Worm (Caenorhabditis elegans) whole organism, late embryonic: Measurements from ENCODE around the gene wrb-1.

Experiments
- C38D4.7 ChIP-seq: fragments of 200-800 bp; sonication (Bioruptor generic); optimal IDR thresholded peaks from 2 replicates; lab custom pipeline; 2018; ENCODE audit warnings: mild to moderate bottlenecking, missing genetic modification characterization, moderate library complexity, missing compliant biosample characterization
- F13H6.1 ChIP-seq: sonication (generic microtip); optimal IDR thresholded peaks from 2 replicates; lab custom pipeline; 2016; ENCODE audit warnings: missing genetic modification characterization, missing compliant biosample characterization
- K02D7.2 ChIP-seq: sonication (generic microtip); optimal IDR thresholded peaks from 2 replicates; lab custom pipeline; 2017; ENCODE audit warnings: mild to moderate bottlenecking, missing genetic modification characterization, missing compliant biosample characterization
- T23F11.4 ChIP-seq: fragments of 200-800 bp; sonication (Bioruptor generic); optimal IDR thresholded peaks from 2 replicates; lab custom pipeline; 2018; ENCODE audit warnings: mild to moderate bottlenecking, missing genetic modification characterization, missing compliant biosample characterization
- Y22D7AL.16 ChIP-seq: sonication (generic microtip); optimal IDR thresholded peaks from 2 replicates; lab custom pipeline; 2016; ENCODE audit warnings: missing genetic modification characterization, missing compliant biosample characterization
- ama-1 ChIP-seq: fragments of 150-350 bp; optimal IDR thresholded peaks from 2 replicates; lab custom pipeline; 2014
- ceh-18 ChIP-seq: sonication (generic microtip); optimal IDR thresholded peaks from 2 replicates; lab custom pipeline; 2016; ENCODE audit warnings: missing genetic modification characterization, missing compliant biosample characterization
- ceh-19 ChIP-seq: fragments of 200-800 bp; sonication (Bioruptor generic); optimal IDR thresholded peaks from 2 replicates; lab custom pipeline; 2018; ENCODE audit warnings: mild to moderate bottlenecking, missing genetic modification characterization, missing compliant biosample characterization
- ceh-2 ChIP-seq: sonication (generic microtip); optimal IDR thresholded peaks from 2 replicates; lab custom pipeline; 2016; ENCODE audit warnings: missing genotype, missing genetic modification characterization, missing compliant biosample characterization
- ceh-22 ChIP-seq: sonication (generic microtip); optimal IDR thresholded peaks from 2 replicates; lab custom pipeline; 2017; ENCODE audit warnings: missing biosample characterization, missing genetic modification characterization
- ceh-24 ChIP-seq: sonication (generic microtip); optimal IDR thresholded peaks from 2 replicates; lab custom pipeline; 2016; ENCODE audit warnings: mild to moderate bottlenecking, missing genetic modification characterization, missing compliant biosample characterization
- ceh-30 ChIP-seq: fragments of 150-350 bp; optimal IDR thresholded peaks from 2 replicates; lab custom pipeline; 2014; ENCODE audit warnings: missing biosample characterization, missing genetic modification characterization
- ceh-48 ChIP-seq: sonication (generic microtip); optimal IDR thresholded peaks from 2 replicates; lab custom pipeline; 2016; ENCODE audit warnings: missing genetic modification characterization, inconsistent platforms, missing compliant biosample characterization
- ceh-6 ChIP-seq: fragments of 200-800 bp; sonication (Bioruptor generic); optimal IDR thresholded peaks from 2 replicates; lab custom pipeline; 2018; ENCODE audit warnings: mild to moderate bottlenecking, missing genetic modification characterization, missing compliant biosample characterization
- che-1 ChIP-seq: sonication (generic microtip); optimal IDR thresholded peaks from 2 replicates; lab custom pipeline; 2016; ENCODE audit warnings: mild to moderate bottlenecking, missing genetic modification characterization, missing compliant biosample characterization
- dve-1 ChIP-seq: sonication (generic microtip); optimal IDR thresholded peaks from 2 replicates; lab custom pipeline; 2017; ENCODE audit warnings: antibody characterized with exemption, mild to moderate bottlenecking, missing genetic modification characterization, missing compliant biosample characterization
- ets-4 ChIP-seq: sonication (generic microtip); optimal IDR thresholded peaks from 2 replicates; lab custom pipeline; 2016; ENCODE audit warnings: missing genetic modification characterization, missing compliant biosample characterization
- fax-1 ChIP-seq: sonication (generic microtip); optimal IDR thresholded peaks from 2 replicates; lab custom pipeline; 2016; ENCODE audit warnings: missing genotype, missing genetic modification characterization, missing compliant biosample characterization
- fkh-10 ChIP-seq: fragments of 150-350 bp; optimal IDR thresholded peaks from 2 replicates; lab custom pipeline; 2014; ENCODE audit warnings: missing biosample characterization, missing genetic modification reagents, missing genetic modification characterization
- fkh-6 ChIP-seq: sonication (generic microtip); optimal IDR thresholded peaks from 2 replicates; lab custom pipeline; 2016; ENCODE audit warnings: missing genetic modification characterization, missing compliant biosample characterization
- hlh-13 ChIP-seq: fragments of 200-800 bp; sonication (Bioruptor generic); optimal IDR thresholded peaks from 2 replicates; lab custom pipeline; 2018; ENCODE audit warnings: mild to moderate bottlenecking, missing genetic modification characterization, missing compliant biosample characterization
- hlh-15 ChIP-seq: sonication (generic microtip); optimal IDR thresholded peaks from 2 replicates; lab custom pipeline; 2016; ENCODE audit warnings: missing genetic modification characterization, missing compliant biosample characterization
- hlh-30 ChIP-seq: sonication (generic microtip); optimal IDR thresholded peaks from 2 replicates; lab custom pipeline; 2017; ENCODE audit warnings: antibody characterized with exemption, missing genetic modification characterization, missing compliant biosample characterization; ENCODE audit not compliant: insufficient read depth
- lim-6 ChIP-seq: sonication (generic microtip); optimal IDR thresholded peaks from 2 replicates; lab custom pipeline; 2016; ENCODE audit warnings: missing genetic modification characterization, missing compliant biosample characterization
- nfya-1 ChIP-seq: sonication (generic microtip); optimal IDR thresholded peaks from 2 replicates; lab custom pipeline; 2017; ENCODE audit warnings: missing genetic modification characterization, mild to moderate bottlenecking, missing compliant biosample characterization, antibody characterized with exemption, moderate library complexity
- nhr-232 ChIP-seq: sonication (generic microtip); optimal IDR thresholded peaks from 2 replicates; lab custom pipeline; 2016; ENCODE audit warnings: missing genetic modification characterization, missing compliant biosample characterization
- npax-4 ChIP-seq: sonication (generic microtip); optimal IDR thresholded peaks from 2 replicates; lab custom pipeline; 2016; ENCODE audit warnings: missing genetic modification characterization, missing compliant biosample characterization
- odd-2 ChIP-seq: sonication (generic microtip); optimal IDR thresholded peaks from 2 replicates; lab custom pipeline; 2017; ENCODE audit warnings: antibody characterized with exemption, mild to moderate bottlenecking, missing genetic modification characterization, missing compliant biosample characterization
- pag-3 ChIP-seq: sonication (generic microtip); optimal IDR thresholded peaks from 2 replicates; lab custom pipeline; 2016; ENCODE audit warnings: missing compliant biosample characterization, missing genetic modification characterization, borderline replicate concordance
- pros-1 ChIP-seq: fragments of 150-350 bp; optimal IDR thresholded peaks from 2 replicates; lab custom pipeline; 2014; ENCODE audit warnings: missing biosample characterization, missing genetic modification reagents, missing genetic modification characterization
- ref-2 ChIP-seq: sonication (generic microtip); optimal IDR thresholded peaks from 2 replicates; lab custom pipeline; 2016; ENCODE audit warnings: missing genetic modification characterization, missing compliant biosample characterization
- rnt-1 ChIP-seq: sonication (generic microtip); optimal IDR thresholded peaks from 2 replicates; lab custom pipeline; 2016; ENCODE audit warnings: missing genetic modification characterization, missing compliant biosample characterization
- sdc-2 ChIP-seq: sonication (generic microtip); optimal IDR thresholded peaks from 2 replicates; lab custom pipeline; 2016; ENCODE audit warnings: missing genotype, missing genetic modification characterization, missing compliant biosample characterization
- sox-2 ChIP-seq: fragments of 200-800 bp; sonication (Bioruptor generic); IDR thresholded peaks from 2 replicates; pipeline ENCODE4 v1.3.6; 2022; ENCODE audit warnings: missing genetic modification reagents, missing genetic modification characterization, missing compliant biosample characterization
- sox-4 ChIP-seq: sonication (generic microtip); optimal IDR thresholded peaks from 2 replicates; lab custom pipeline; 2017; ENCODE audit warnings: mild to moderate bottlenecking, missing genetic modification characterization, inconsistent platforms, missing compliant biosample characterization
- syd-9 ChIP-seq: sonication (generic microtip); optimal IDR thresholded peaks from 2 replicates; lab custom pipeline; 2016; ENCODE audit warnings: mild to moderate bottlenecking, missing genetic modification characterization, moderate library complexity, missing compliant biosample characterization
- tbx-2 ChIP-seq: sonication (generic microtip); optimal IDR thresholded peaks from 2 replicates; lab custom pipeline; 2016; ENCODE audit warnings: missing genetic modification characterization, missing compliant biosample characterization
- tbx-7 ChIP-seq: sonication (generic microtip); optimal IDR thresholded peaks from 2 replicates; lab custom pipeline; 2016; ENCODE audit warnings: missing genotype, missing genetic modification characterization, missing compliant biosample characterization
- unc-3 ChIP-seq, 2 experiments: fragments of 200-800 bp in 1 of 2; sonication (Bioruptor generic) in 1 of 2; sonication (generic microtip) in 1 of 2; conservative IDR thresholded peaks in 1 of 2; optimal IDR thresholded peaks in 1 of 2; 2 replicates each; pipeline versions ENCODE4 v1.3.6 to Lab custom; 2016 to 2022; ENCODE audit warnings: missing compliant biosample characterization in 2 of 2, missing genetic modification characterization in 2 of 2, missing genetic modification reagents in 1 of 2
- unc-55 ChIP-seq: sonication (generic microtip); optimal IDR thresholded peaks from 2 replicates; lab custom pipeline; 2017; ENCODE audit warnings: missing biosample characterization, missing genetic modification reagents, missing genetic modification characterization
- zip-5 ChIP-seq: sonication (generic microtip); optimal IDR thresholded peaks from 2 replicates; lab custom pipeline; 2016; ENCODE audit warnings: missing genetic modification characterization, missing compliant biosample characterization
- ztf-16 ChIP-seq: sonication (generic microtip); optimal IDR thresholded peaks from 2 replicates; lab custom pipeline; 2017; ENCODE audit warnings: missing genetic modification characterization, missing compliant biosample characterization

The wrb-1 gene

DNA sequence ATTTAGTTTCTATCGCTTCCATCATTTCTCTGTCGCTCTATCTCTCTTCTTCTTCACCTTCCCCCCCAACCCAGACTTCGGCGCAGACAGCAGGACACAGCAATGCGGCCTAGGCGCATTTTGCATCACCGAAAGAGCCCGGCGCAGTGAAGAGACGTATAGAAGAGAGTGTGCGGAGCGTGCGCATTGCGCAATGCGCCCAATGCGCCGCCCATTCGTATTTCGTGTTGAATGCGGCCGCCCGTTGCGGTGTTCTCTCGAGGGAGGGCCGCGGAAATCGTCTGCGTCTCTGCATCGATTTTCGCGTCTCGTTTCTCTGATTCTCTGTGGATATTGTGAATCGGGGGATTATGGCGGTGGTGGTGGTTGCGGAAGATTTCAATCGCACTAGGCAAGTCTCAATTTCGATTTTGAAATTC, 44.5 kb upstream of the wrb-1 start (continued):
- TF ChIP-seq zip-5 (tag; lab: Kevin White, UChicago) (peak; percentile 17), ets-4 (peak; percentile 87), T23F11.4 (GFP tag; lab: Kevin White, UChicago) (peak; percentile 88), unc-3 (GFP tag; conservative IDR thresholded peaks at IDR 0.05; lab: Robert Waterston, UW) (peak; percentile 75; the same call in 1 of the 2 replicates), unc-3 (tag; optimal IDR thresholded peaks at IDR 0.05; lab: Kevin White, UChicago) (peak; percentile 95), Y22D7AL.16 (tag; lab: Kevin White, UChicago) (peak; percentile 12), ceh-6 (GFP tag; lab: Kevin White, UChicago) (peak; percentile 64), C38D4.7 (GFP tag; lab: Kevin White, UChicago) (no peak), npax-4 (tag; lab: Kevin White, UChicago) (no peak), dve-1 (tag; lab: Kevin White, UChicago) (peak; percentile 92), ceh-24 (tag; lab: Kevin White, UChicago) (no peak), lim-6 (tag; lab: Kevin White, UChicago) (peak; percentile 82), unc-55 (GFP tag; lab: Kevin White, UChicago) (peak; percentile 92), ceh-18 (tag; lab: Kevin White, UChicago) (peak; percentile 99), sox-2 (GFP tag; lab: Robert Waterston, UW) (peak; percentile 40), fax-1 (peak; percentile 22), ztf-16 (peak; percentile 8), fkh-6 (peak; percentile 22), ceh-22 (peak; percentile 15), hlh-30 (tag; lab: Kevin White, UChicago) (peak; percentile 85), F13H6.1 (tag; lab: Kevin White, UChicago) (peak; percentile 93), fkh-10 (GFP tag; lab: Kevin White, UChicago) (no peak), syd-9 (peak; percentile 96), rnt-1 (peak; percentile 99), nhr-232 (tag; lab: Kevin White, UChicago) (peak; percentile 21), ceh-19 (peak; percentile 68), tbx-7 (peak; percentile 40), pag-3 (tag; lab: Kevin White, UChicago) (peak; percentile 76), che-1 (tag; lab: Kevin White, UChicago) (peak; percentile 63), sox-4 (tag; lab: Kevin White, UChicago) (no peak)
- TF ChIP-seq, all 69 proteins: peak for 53

DNA sequence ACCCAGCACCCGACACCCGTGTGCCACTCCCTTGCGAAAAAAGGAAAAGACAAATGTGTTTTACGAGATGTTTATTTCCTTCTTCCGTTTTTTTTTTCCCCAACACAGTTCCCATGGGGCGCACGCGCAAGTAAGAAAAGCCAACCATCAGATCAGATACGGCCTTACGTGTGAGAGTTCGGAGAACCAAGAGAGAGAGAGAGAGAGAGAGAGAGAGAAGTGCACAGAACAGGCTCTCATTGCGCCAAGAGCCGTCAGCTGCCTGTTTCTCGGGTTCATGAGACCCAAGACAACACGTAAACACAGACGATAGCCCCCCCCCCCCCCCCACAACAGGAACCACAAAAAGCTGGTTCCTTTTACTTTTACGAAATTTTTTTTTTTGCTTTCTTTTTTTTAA, 44.0 kb upstream of the wrb-1 start:
- TF ChIP-seq K02D7.2 (tag; lab: Kevin White, UChicago) (no peak), ceh-48 (tag; lab: Kevin White, UChicago) (no peak), hlh-30 (tag; lab: Kevin White, UChicago) (no peak), odd-2 (tag; lab: Kevin White, UChicago) (no peak), nfya-1 (no peak), rnt-1 (no peak), fax-1 (no peak), hlh-15 (tag; lab: Kevin White, UChicago) (no peak), ztf-16 (no peak), pros-1 (tag; lab: Kevin White, UChicago) (no peak), ets-4 (no peak), ceh-2 (tag; lab: Kevin White, UChicago) (no peak), hlh-13 (GFP tag; lab: Kevin White, UChicago) (no peak)

DNA sequence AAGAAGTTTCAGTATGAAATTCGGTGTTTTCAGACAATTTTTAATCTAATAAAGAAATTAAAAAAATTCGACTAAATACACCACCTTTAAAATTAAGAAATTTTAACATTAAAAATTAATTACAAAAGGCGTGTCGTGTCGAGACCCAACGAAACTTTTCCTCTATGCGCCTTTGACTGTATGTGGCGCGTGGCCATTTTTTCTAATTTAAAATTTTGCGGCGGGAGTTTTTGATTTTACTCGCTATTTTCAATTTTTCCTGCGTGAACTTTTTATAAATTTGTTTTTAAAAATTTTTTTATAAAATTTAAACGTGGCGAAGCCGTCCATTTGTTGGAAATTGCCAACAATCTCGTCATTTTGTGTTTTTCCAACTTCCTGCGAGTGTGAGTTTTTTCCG, 43.1 kb upstream of the wrb-1 start:
- TF ChIP-seq tbx-2 (tag; lab: Kevin White, UChicago) (no peak), ref-2 (tag; lab: Kevin White, UChicago) (no peak), ceh-6 (GFP tag; lab: Kevin White, UChicago) (no peak), ama-1 (lab: Kevin White, UChicago) (no peak), nfya-1 (no peak), sdc-2 (no peak), zip-5 (tag; lab: Kevin White, UChicago) (no peak), ceh-30 (tag; lab: Kevin White, UChicago) (no peak)
